Worm (Caenorhabditis elegans): Measurements from ENCODE around the gene K07F5.15.

- TF ChIP-seq nhr-179 (tag; optimal IDR thresholded peaks at IDR 0.05) (no peak), C17E4.6 (GFP tag; IDR thresholded peaks at IDR 0.05) (no peak), madf-3 (GFP tag; IDR thresholded peaks at IDR 0.05) (no peak), mcd-1 (GFP tag; IDR thresholded peaks at IDR 0.05) (no peak), die-1 (tag; optimal IDR thresholded peaks at IDR 0.05) (no peak), snpc-4 (GFP tag; optimal IDR thresholded peaks at IDR 0.05) (no peak), snpc-4 (tag; optimal IDR thresholded peaks at IDR 0.05) (no peak), lin-35 (GFP tag; optimal IDR thresholded peaks at IDR 0.05) (no peak), sptf-2 (GFP tag; optimal IDR thresholded peaks at IDR 0.05) (no peak), athp-1 (tag; optimal IDR thresholded peaks at IDR 0.05) (no peak), ets-4 (GFP tag; optimal IDR thresholded peaks at IDR 0.05) (no peak), dpl-1 (GFP tag; optimal IDR thresholded peaks at IDR 0.05) (no peak), aptf-2 (GFP tag; conservative IDR thresholded peaks at IDR 0.05) (no peak)
Observed at ce11 chrIV:9833337-9833736, 31.5 kb upstream of the K07F5.15 start.
